Fruit fly (Drosophila melanogaster): Measurements from ENCODE around the gene Tk.

DNA sequence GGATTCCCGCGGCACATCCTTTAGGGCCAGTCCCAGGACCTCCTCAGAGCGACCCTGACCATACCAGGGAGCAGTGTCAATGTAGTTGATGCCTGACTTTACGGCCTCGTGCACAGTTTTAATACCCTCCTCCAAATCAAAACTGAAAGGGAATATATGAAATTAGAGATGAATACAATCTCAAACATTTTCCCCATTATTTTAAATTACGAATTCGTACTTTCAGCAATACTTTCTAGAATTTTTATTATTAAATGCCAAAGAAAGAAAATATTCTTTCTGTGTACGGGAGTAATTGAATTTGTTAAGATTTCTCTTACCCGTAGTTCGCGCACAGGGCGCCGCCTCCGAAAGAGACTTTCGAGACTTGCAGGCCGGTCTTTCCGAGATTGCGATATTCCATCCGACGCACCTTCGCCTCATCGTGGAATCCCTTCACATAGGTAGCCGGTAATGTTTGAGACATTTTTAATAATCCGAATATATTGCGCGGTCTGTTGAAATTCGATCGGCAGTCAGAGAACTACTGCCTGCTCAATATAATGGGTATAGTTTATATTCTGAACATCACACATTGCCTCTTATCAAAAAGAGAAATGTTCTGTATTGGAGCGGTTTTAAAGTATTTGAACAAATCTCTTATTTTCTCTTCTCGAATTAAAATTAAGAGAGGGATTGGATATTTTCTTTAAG lies 25.2 kb downstream of the Tk start, which contains the start of gene CG18547:
- TF ChIP-seq CG15710 (tag; optimal IDR thresholded peaks at IDR 0.05), result peak; percentile 46
- TF ChIP-seq CG9948 (tag; optimal IDR thresholded peaks at IDR 0.05), result peak; percentile 51
